Worm (Caenorhabditis elegans): ENCODE data around the gene lsm-7.
A peak's percentile ranks its signal among the peaks of the same experiment; 100 is the strongest.

lsm-7 gene

DNA sequence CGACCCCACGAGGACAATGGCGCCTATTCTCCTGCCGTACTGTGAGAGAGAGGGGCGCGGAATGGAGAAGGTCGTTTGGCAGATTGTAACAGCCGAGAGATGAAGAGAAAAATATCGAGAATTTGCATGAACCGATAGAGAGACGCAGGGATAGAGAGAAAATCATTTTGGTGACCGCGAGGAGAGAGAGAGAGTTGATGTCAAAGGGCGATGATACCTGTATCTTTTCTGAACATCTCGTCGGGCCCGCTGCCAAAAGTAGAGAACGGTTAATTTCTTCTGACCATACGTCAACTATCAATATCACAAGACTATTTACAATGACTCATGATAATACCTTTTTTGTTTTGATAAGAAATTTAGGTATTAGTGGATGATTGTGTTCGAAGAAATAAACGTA lies 42.7 kb downstream of the lsm-7 start (continued):
- TF ChIP-seq lir-3 (tag; optimal IDR thresholded peaks at IDR 0.05; ENCODE audit: poor library complexity) (no peak), pag-3 (tag; optimal IDR thresholded peaks at IDR 0.05; ENCODE audit: borderline replicate concordance, insufficient read depth) (no peak), egl-13 (tag; optimal IDR thresholded peaks at IDR 0.05) (no peak), irx-1 (tag; optimal IDR thresholded peaks at IDR 0.05) (no peak), snu-23 (GFP tag; optimal IDR thresholded peaks at IDR 0.05) (peak; percentile 77), zag-1 (tag; optimal IDR thresholded peaks at IDR 0.05) (no peak), lin-13 (GFP tag; optimal IDR thresholded peaks at IDR 0.05) (peak; percentile 36), F16B12.6 (tag; optimal IDR thresholded peaks at IDR 0.05) (no peak), fkh-10 (GFP tag; optimal IDR thresholded peaks at IDR 0.05) (no peak), rnt-1 (tag; optimal IDR thresholded peaks at IDR 0.05) (peak; percentile 47), zip-4 (GFP tag; optimal IDR thresholded peaks at IDR 0.05) (no peak), nhr-237 (tag; optimal IDR thresholded peaks at IDR 0.05) (no peak)

DNA sequence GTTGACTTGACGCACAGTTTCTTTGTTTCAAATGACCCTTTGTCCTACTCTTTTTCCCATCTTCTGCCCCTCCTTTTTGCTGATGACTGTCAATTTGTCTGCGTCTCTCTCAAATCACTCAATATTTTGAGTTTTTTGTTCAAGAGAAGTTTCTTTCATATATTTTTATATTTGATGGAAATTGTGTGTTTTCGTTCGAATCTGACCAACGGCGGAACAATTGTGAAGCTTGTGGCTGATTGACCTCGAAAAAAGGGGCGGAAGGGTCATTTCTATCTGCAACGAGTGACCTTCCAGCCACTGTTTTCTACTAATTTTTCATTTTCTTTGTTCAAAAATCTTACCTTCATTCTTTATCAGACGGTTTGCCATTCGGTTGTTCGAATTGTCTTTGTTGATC lies 45.3 kb downstream of the lsm-7 start:
- no peak for TF ChIP-seq lsy-2 (tag; optimal IDR thresholded peaks at IDR 0.05)
- TF ChIP-seq C16A3.4 (tag; optimal IDR thresholded peaks at IDR 0.05), result no peak
- no peak for TF ChIP-seq nhr-237 (tag; optimal IDR thresholded peaks at IDR 0.05)
- TF ChIP-seq lin-14 (GFP tag; optimal IDR thresholded peaks at IDR 0.05), result peak; percentile 15

DNA sequence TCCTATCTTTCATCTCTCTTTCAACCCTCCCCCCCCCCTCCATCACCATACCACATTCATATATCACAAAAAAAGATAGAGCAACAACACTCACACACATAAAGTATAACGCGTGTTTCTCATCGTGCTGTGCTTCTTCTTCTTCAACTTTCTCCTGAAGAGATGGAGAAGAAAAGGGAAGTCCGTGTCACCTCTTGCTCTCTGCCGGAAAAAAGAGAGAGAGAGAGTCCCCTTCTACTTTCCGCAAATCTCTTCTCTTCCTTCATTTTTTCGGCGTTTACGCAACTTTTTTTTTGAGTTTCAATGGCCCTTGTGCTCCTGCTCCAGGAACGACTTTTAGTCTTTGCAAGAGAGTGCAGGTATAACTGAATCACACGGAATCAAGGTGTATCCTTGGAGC lies 46.4 kb downstream of the lsm-7 start:
- TF ChIP-seq snu-23 (GFP tag; optimal IDR thresholded peaks at IDR 0.05) (peak; percentile 12), tlp-1 (tag; optimal IDR thresholded peaks at IDR 0.05) (no peak), ceh-82 (tag; optimal IDR thresholded peaks at IDR 0.05) (peak in 1 of 3 experiments; percentile 26), swsn-7 (tag; optimal IDR thresholded peaks at IDR 0.05) (peak; percentile 8), nhr-19 (GFP tag; conservative IDR thresholded peaks at IDR 0.05) (0 out of 2 replicates have a peak, but pooled peaks have one; percentile 2), F16B12.6 (tag; optimal IDR thresholded peaks at IDR 0.05) (no peak), unc-62 (GFP tag; optimal IDR thresholded peaks at IDR 0.05) (no peak), dsc-1 (tag; optimal IDR thresholded peaks at IDR 0.05) (peak; percentile 11), lsy-2 (tag; optimal IDR thresholded peaks at IDR 0.05) (peak in 1 of 2 experiments; percentile 24), rnt-1 (tag; optimal IDR thresholded peaks at IDR 0.05) (peak; percentile 43), lin-14 (GFP tag; optimal IDR thresholded peaks at IDR 0.05) (peak; percentile 85), efl-1 (optimal IDR thresholded peaks at IDR 0.05) (no peak), efl-1 (GFP tag; optimal IDR thresholded peaks at IDR 0.05 in 1 of 2) (peak in 1 of 2 experiments; percentile 31), fkh-8 (tag; optimal IDR thresholded peaks at IDR 0.05) (peak; percentile 6), fkh-4 (tag; optimal IDR thresholded peaks at IDR 0.05; ENCODE audit: borderline replicate concordance) (no peak), nhr-71 (tag; optimal IDR thresholded peaks at IDR 0.05) (peak; percentile 27), fkh-10 (GFP tag; optimal IDR thresholded peaks at IDR 0.05) (peak; percentile 88)

ce11 chrIV:10980628-10981027 lies 47.3 kb downstream of the lsm-7 start:
- TF ChIP-seq nhr-85 (tag), result peak; percentile 73
- TF ChIP-seq snpc-4 (tag; optimal IDR thresholded peaks at IDR 0.05), result no peak
- TF ChIP-seq efl-1 (optimal IDR thresholded peaks at IDR 0.05), result no peak
- peak in 1 of 2 experiments; percentile 2 for TF ChIP-seq efl-1 (GFP tag; optimal IDR thresholded peaks at IDR 0.05 in 1 of 2)
- no peak for TF ChIP-seq sptf-1 (tag; optimal IDR thresholded peaks at IDR 0.05)
- no peak for TF ChIP-seq tbx-2 (tag; optimal IDR thresholded peaks at IDR 0.05)
- TF ChIP-seq nhr-20 (tag; optimal IDR thresholded peaks at IDR 0.05), result peak; percentile 14
- TF ChIP-seq grh-1 (GFP tag; IDR thresholded peaks at IDR 0.05), result 0 out of 2 replicates have a peak, but pooled peaks have one; percentile 23
- no peak for TF ChIP-seq hlh-4 (tag; optimal IDR thresholded peaks at IDR 0.05)
- TF ChIP-seq lin-35 (GFP tag; optimal IDR thresholded peaks at IDR 0.05), result peak in 1 of 2 experiments; percentile 49
- peak; percentile 62 for TF ChIP-seq lin-14 (GFP tag; optimal IDR thresholded peaks at IDR 0.05)
- peak; percentile 20 for TF ChIP-seq blmp-1 (tag; optimal IDR thresholded peaks at IDR 0.05)
- peak; percentile 6 for TF ChIP-seq mep-1 (tag; optimal IDR thresholded peaks at IDR 0.05)
